Worm (Caenorhabditis elegans) whole organism, L2 larva: Measurements from ENCODE around the gene C08A9.3.

Experiments
- C34F6.9 ChIP-seq: fragments of 150-350 bp; optimal IDR thresholded peaks from 2 replicates; lab custom pipeline; 2014; ENCODE audit warnings: missing biosample characterization, missing genetic modification characterization
- F13H6.1 ChIP-seq: sonication (generic microtip); optimal IDR thresholded peaks from 2 replicates; lab custom pipeline; 2016; ENCODE audit warnings: missing genetic modification characterization, missing compliant biosample characterization
- R02D3.7 ChIP-seq: fragments of 150-350 bp; optimal IDR thresholded peaks from 2 replicates; lab custom pipeline; 2014; ENCODE audit warnings: missing biosample characterization, missing genetic modification characterization
- Y55F3AM.14 ChIP-seq: fragments of 200-800 bp; sonication (Bioruptor generic); optimal IDR thresholded peaks from 2 replicates; lab custom pipeline; 2018; ENCODE audit warnings: mild to moderate bottlenecking, missing genetic modification characterization, missing compliant biosample characterization
- aly-2 ChIP-seq: fragments of 150-350 bp; optimal IDR thresholded peaks from 2 replicates; lab custom pipeline; 2014; ENCODE audit warnings: missing biosample characterization, missing genetic modification characterization
- ama-1 ChIP-seq: fragments of 150-350 bp; optimal IDR thresholded peaks from 2 replicates; lab custom pipeline; 2018; ENCODE audit warnings: inconsistent platforms
- blmp-1 ChIP-seq: sonication (generic microtip); optimal IDR thresholded peaks from 2 replicates; lab custom pipeline; 2017; ENCODE audit warnings: missing genetic modification characterization, mild to moderate bottlenecking, missing compliant biosample characterization, antibody characterized with exemption, moderate library complexity; ENCODE audit not compliant: insufficient read depth
- crh-2 ChIP-seq: sonication (generic microtip); optimal IDR thresholded peaks from 2 replicates; lab custom pipeline; 2017; ENCODE audit warnings: missing biosample characterization, missing genetic modification characterization
- dmd-4 ChIP-seq: sonication (generic microtip); optimal IDR thresholded peaks from 2 replicates; lab custom pipeline; 2017; ENCODE audit warnings: missing biosample characterization, missing genetic modification characterization
- egl-27 ChIP-seq: sonication (generic microtip); optimal IDR thresholded peaks from 3 replicates; lab custom pipeline; 2017; ENCODE audit warnings: missing biosample characterization, missing genetic modification reagents, missing genetic modification characterization
- elt-1 ChIP-seq: fragments of 150-350 bp; optimal IDR thresholded peaks from 2 replicates; lab custom pipeline; 2014; ENCODE audit warnings: missing biosample characterization, missing genetic modification characterization
- elt-3 ChIP-seq: sonication (generic microtip); optimal IDR thresholded peaks from 2 replicates; lab custom pipeline; 2017; ENCODE audit warnings: missing biosample characterization, missing genetic modification characterization
- fos-1 ChIP-seq: fragments of 150-350 bp; optimal IDR thresholded peaks from 2 replicates; lab custom pipeline; 2014; ENCODE audit warnings: missing biosample characterization, missing genetic modification characterization
- gmeb-1 ChIP-seq: fragments of 150-350 bp; optimal IDR thresholded peaks from 2 replicates; lab custom pipeline; 2014; ENCODE audit warnings: missing biosample characterization, missing genetic modification characterization
- lin-11 ChIP-seq: fragments of 150-350 bp; sonication (generic microtip); optimal IDR thresholded peaks from 2 replicates; lab custom pipeline; 2014; ENCODE audit warnings: missing biosample characterization, missing genetic modification characterization, inconsistent platforms, mixed read lengths
- lin-13 ChIP-seq: fragments of 150-350 bp; optimal IDR thresholded peaks from 2 replicates; lab custom pipeline; 2014; ENCODE audit warnings: missing biosample characterization, missing genetic modification reagents, missing genetic modification characterization
- lin-39 ChIP-seq: fragments of 150-350 bp; optimal IDR thresholded peaks from 2 replicates; lab custom pipeline; 2014; ENCODE audit warnings: missing biosample characterization, missing genetic modification reagents, missing genetic modification characterization
- lsy-2 ChIP-seq, 2 experiments: fragments of 150-350 bp in 1 of 2; sonication (generic microtip) in 1 of 2; optimal IDR thresholded peaks; 2 replicates each; lab custom pipeline; 2014 to 2017; ENCODE audit warnings: missing biosample characterization in 2 of 2, missing genetic modification characterization in 2 of 2
- mab-5 ChIP-seq: fragments of 150-350 bp; optimal IDR thresholded peaks from 2 replicates; lab custom pipeline; 2014; ENCODE audit warnings: missing biosample characterization, missing genetic modification characterization
- mbf-1 ChIP-seq: sonication (generic microtip); optimal IDR thresholded peaks from 2 replicates; lab custom pipeline; 2017; ENCODE audit warnings: missing biosample characterization, missing genetic modification characterization
- mdl-1 ChIP-seq, 2 experiments: fragments of 150-350 bp in 1 of 2; sonication (generic microtip) in 1 of 2; optimal IDR thresholded peaks; 2 replicates each; lab custom pipeline; 2017; ENCODE audit warnings: missing biosample characterization in 2 of 2, missing genetic modification characterization in 2 of 2
- nhr-10 ChIP-seq: sonication (generic microtip); optimal IDR thresholded peaks from 2 replicates; lab custom pipeline; 2017; ENCODE audit warnings: missing biosample characterization, missing genetic modification characterization
- nhr-11 ChIP-seq: fragments of 150-350 bp; optimal IDR thresholded peaks from 2 replicates; lab custom pipeline; 2014; ENCODE audit warnings: missing biosample characterization, missing genetic modification characterization
- nhr-12 ChIP-seq: fragments of 150-350 bp; optimal IDR thresholded peaks from 2 replicates; lab custom pipeline; 2014; ENCODE audit warnings: missing biosample characterization, missing genetic modification characterization
- nhr-129 ChIP-seq: fragments of 150-350 bp; optimal IDR thresholded peaks from 2 replicates; lab custom pipeline; 2014; ENCODE audit warnings: missing biosample characterization, missing genetic modification characterization
- nhr-21 ChIP-seq: fragments of 150-350 bp; optimal IDR thresholded peaks from 2 replicates; lab custom pipeline; 2014; ENCODE audit warnings: missing biosample characterization, missing genetic modification characterization
- nhr-23 ChIP-seq: fragments of 150-350 bp; optimal IDR thresholded peaks from 2 replicates; lab custom pipeline; 2014; ENCODE audit warnings: missing biosample characterization, missing genetic modification reagents, missing genetic modification characterization
- nhr-237 ChIP-seq: fragments of 150-350 bp; optimal IDR thresholded peaks from 2 replicates; lab custom pipeline; 2014; ENCODE audit warnings: missing biosample characterization, missing genetic modification characterization
- nhr-25 ChIP-seq: fragments of 150-350 bp; sonication (generic microtip); optimal IDR thresholded peaks from 3 replicates; lab custom pipeline; 2014; ENCODE audit warnings: missing biosample characterization, missing genetic modification characterization
- nhr-6 ChIP-seq: fragments of 150-350 bp; optimal IDR thresholded peaks from 2 replicates; lab custom pipeline; 2014; ENCODE audit warnings: missing biosample characterization, missing genetic modification characterization
- nhr-77 ChIP-seq: fragments of 150-350 bp; optimal IDR thresholded peaks from 2 replicates; lab custom pipeline; 2014; ENCODE audit warnings: missing biosample characterization, missing genetic modification characterization
- peb-1 ChIP-seq: fragments of 150-350 bp; optimal IDR thresholded peaks from 2 replicates; lab custom pipeline; 2014; ENCODE audit warnings: missing biosample characterization, missing genetic modification characterization
- skn-1 ChIP-seq: sonication (generic microtip); optimal IDR thresholded peaks from 2 replicates; lab custom pipeline; 2017; ENCODE audit warnings: missing biosample characterization, missing genetic modification characterization
- sma-3 ChIP-seq: sonication (generic microtip); optimal IDR thresholded peaks from 2 replicates; lab custom pipeline; 2016; ENCODE audit warnings: missing genetic modification reagents, missing genetic modification characterization, missing compliant biosample characterization
- sma-9 ChIP-seq, 2 experiments: fragments of 150-350 bp in 1 of 2; sonication (generic microtip) in 1 of 2; optimal IDR thresholded peaks; 2 replicates each; lab custom pipeline; 2014 to 2016; ENCODE audit warnings: missing genetic modification characterization in 2 of 2, mild to moderate bottlenecking in 1 of 2, missing biosample characterization in 1 of 2, missing compliant biosample characterization in 1 of 2, missing genetic modification reagents in 1 of 2, moderate library complexity in 1 of 2
- snpc-4 ChIP-seq: fragments of 150-350 bp; optimal IDR thresholded peaks from 2 replicates; lab custom pipeline; 2014; ENCODE audit warnings: missing biosample characterization, missing genetic modification characterization
- unc-39 ChIP-seq: fragments of 150-350 bp; optimal IDR thresholded peaks from 2 replicates; lab custom pipeline; 2014; ENCODE audit warnings: missing biosample characterization, missing genetic modification characterization
- zag-1 ChIP-seq: fragments of 150-350 bp; optimal IDR thresholded peaks from 2 replicates; lab custom pipeline; 2014; ENCODE audit warnings: missing biosample characterization, missing genetic modification characterization
- ztf-1 ChIP-seq: fragments of 200-800 bp; sonication (Bioruptor generic); conservative IDR thresholded peaks from 2 replicates; pipeline ENCODE4 v1.3.6; 2022; ENCODE audit warnings: missing genetic modification characterization, missing compliant biosample characterization
- ztf-4 ChIP-seq: fragments of 150-350 bp; optimal IDR thresholded peaks from 2 replicates; lab custom pipeline; 2014; ENCODE audit warnings: missing biosample characterization, missing genetic modification characterization

Gene C08A9.3

ce11 chrX:17066937-17067336 lies 26.2 kb downstream of the C08A9.3 start:
- TF ChIP-seq sma-9 (GFP tag; optimal IDR thresholded peaks at IDR 0.05; lab: Kevin White, UChicago): peak; percentile 55
- no peak for TF ChIP-seq sma-9 (tag; optimal IDR thresholded peaks at IDR 0.05; lab: Kevin White, UChicago)
- TF ChIP-seq fos-1 (tag; lab: Kevin White, UChicago): peak; percentile 21
- TF ChIP-seq unc-39 (tag; lab: Kevin White, UChicago): no peak
- TF ChIP-seq sma-3 (GFP tag; lab: Kevin White, UChicago): no peak
- TF ChIP-seq, all 48 proteins: peak for 2

- TF ChIP-seq skn-1 (tag; lab: Kevin White, UChicago) (peak; percentile 5), sma-9 (GFP tag; optimal IDR thresholded peaks at IDR 0.05; lab: Kevin White, UChicago) (peak; percentile 26), sma-9 (tag; optimal IDR thresholded peaks at IDR 0.05; lab: Kevin White, UChicago) (no peak), crh-2 (peak; percentile 14), fos-1 (tag; lab: Kevin White, UChicago) (peak; percentile 41), R02D3.7 (no peak)
Observed at ce11 chrX:17064820-17065219, 28.3 kb downstream of the C08A9.3 start.

ce11 chrX:17063749-17064252 lies 29.3 kb downstream of the C08A9.3 start:
- TF ChIP-seq crh-2 (peak; percentile 72), skn-1 (tag; lab: Kevin White, UChicago) (no peak), lin-11 (tag; lab: Kevin White, UChicago) (no peak), egl-27 (tag; lab: Kevin White, UChicago) (peak; percentile 6), nhr-129 (tag; lab: Kevin White, UChicago) (peak; percentile 64), F13H6.1 (tag; lab: Kevin White, UChicago) (peak; percentile 59), Y55F3AM.14 (no peak), elt-3 (tag; lab: Kevin White, UChicago) (no peak), lin-13 (no peak), mbf-1 (tag; lab: Kevin White, UChicago) (no peak), snpc-4 (no peak), sma-3 (GFP tag; lab: Kevin White, UChicago) (peak; percentile 82), lsy-2 (tag; optimal IDR thresholded peaks at IDR 0.05; lab: Kevin White, UChicago) (peak in 1 of 2 experiments; percentile 58), nhr-12 (tag; lab: Kevin White, UChicago) (no peak), ama-1 (lab: Kevin White, UChicago) (no peak), sma-9 (GFP tag; optimal IDR thresholded peaks at IDR 0.05; lab: Kevin White, UChicago) (peak; percentile 95), sma-9 (tag; optimal IDR thresholded peaks at IDR 0.05; lab: Kevin White, UChicago) (no peak), dmd-4 (tag; lab: Kevin White, UChicago) (no peak), gmeb-1 (peak; percentile 47), fos-1 (tag; lab: Kevin White, UChicago) (peak; percentile 82), peb-1 (tag; lab: Kevin White, UChicago) (no peak), blmp-1 (tag; lab: Kevin White, UChicago) (peak; percentile 40), nhr-23 (tag; lab: Kevin White, UChicago) (no peak), nhr-21 (tag; lab: Kevin White, UChicago) (peak; percentile 75), mdl-1 (tag; optimal IDR thresholded peaks at IDR 0.05; lab: Kevin White, UChicago) (peak; percentile 53 to 81), nhr-25 (peak; percentile 33), ztf-1 (no peak), C34F6.9 (tag; lab: Kevin White, UChicago) (peak; percentile 19), aly-2 (no peak), nhr-10 (tag; lab: Kevin White, UChicago) (no peak), mab-5 (no peak), nhr-11 (no peak), elt-1 (tag; lab: Kevin White, UChicago) (no peak), nhr-77 (tag; lab: Kevin White, UChicago) (no peak), lin-39 (tag; lab: Kevin White, UChicago) (no peak)

ce11 chrX:17062165-17062564 lies 30.9 kb downstream of the C08A9.3 start:
- TF ChIP-seq snpc-4 (no peak), C34F6.9 (tag; lab: Kevin White, UChicago) (no peak), zag-1 (tag; lab: Kevin White, UChicago) (no peak), nhr-237 (no peak), skn-1 (tag; lab: Kevin White, UChicago) (no peak), ama-1 (lab: Kevin White, UChicago) (peak; percentile 6), sma-9 (GFP tag; optimal IDR thresholded peaks at IDR 0.05; lab: Kevin White, UChicago) (peak; percentile 57), sma-9 (tag; optimal IDR thresholded peaks at IDR 0.05; lab: Kevin White, UChicago) (no peak), nhr-21 (tag; lab: Kevin White, UChicago) (peak; percentile 22), elt-3 (tag; lab: Kevin White, UChicago) (no peak), mdl-1 (tag; optimal IDR thresholded peaks at IDR 0.05; lab: Kevin White, UChicago) (no peak), blmp-1 (tag; lab: Kevin White, UChicago) (peak; percentile 71), peb-1 (tag; lab: Kevin White, UChicago) (no peak), crh-2 (peak; percentile 3), aly-2 (no peak), nhr-6 (tag; lab: Kevin White, UChicago) (no peak), ztf-4 (no peak), F13H6.1 (tag; lab: Kevin White, UChicago) (no peak), sma-3 (GFP tag; lab: Kevin White, UChicago) (peak; percentile 8), nhr-129 (tag; lab: Kevin White, UChicago) (peak; percentile 54)
